Worm (Caenorhabditis elegans) whole organism, late embryonic: ENCODE data around the gene str-102.

ENCODE experiments used
- C38D4.7 ChIP-seq: fragments of 200-800 bp; sonication (Bioruptor generic); optimal IDR thresholded peaks from 2 replicates; lab custom pipeline; 2018; ENCODE audit warnings: mild to moderate bottlenecking, missing genetic modification characterization, moderate library complexity, missing compliant biosample characterization
- ama-1 ChIP-seq: fragments of 150-350 bp; optimal IDR thresholded peaks from 2 replicates; lab custom pipeline; 2014
- ceh-19 ChIP-seq: fragments of 200-800 bp; sonication (Bioruptor generic); optimal IDR thresholded peaks from 2 replicates; lab custom pipeline; 2018; ENCODE audit warnings: mild to moderate bottlenecking, missing genetic modification characterization, missing compliant biosample characterization
- ceh-31 ChIP-seq: sonication (generic microtip); optimal IDR thresholded peaks from 2 replicates; lab custom pipeline; 2016; ENCODE audit warnings: missing genetic modification characterization, missing compliant biosample characterization
- ceh-9 ChIP-seq: sonication (generic microtip); optimal IDR thresholded peaks from 2 replicates; lab custom pipeline; 2016; ENCODE audit warnings: mild to moderate bottlenecking, missing genetic modification characterization, inconsistent platforms, missing compliant biosample characterization
- elt-4 ChIP-seq: sonication (generic microtip); optimal IDR thresholded peaks from 2 replicates; lab custom pipeline; 2016; ENCODE audit warnings: missing genetic modification characterization, missing compliant biosample characterization
- ets-4 ChIP-seq: sonication (generic microtip); optimal IDR thresholded peaks from 2 replicates; lab custom pipeline; 2016; ENCODE audit warnings: missing genetic modification characterization, missing compliant biosample characterization
- nfya-1 ChIP-seq: sonication (generic microtip); optimal IDR thresholded peaks from 2 replicates; lab custom pipeline; 2017; ENCODE audit warnings: missing genetic modification characterization, mild to moderate bottlenecking, missing compliant biosample characterization, antibody characterized with exemption, moderate library complexity
- odd-2 ChIP-seq: sonication (generic microtip); optimal IDR thresholded peaks from 2 replicates; lab custom pipeline; 2017; ENCODE audit warnings: antibody characterized with exemption, mild to moderate bottlenecking, missing genetic modification characterization, missing compliant biosample characterization
- rnt-1 ChIP-seq: sonication (generic microtip); optimal IDR thresholded peaks from 2 replicates; lab custom pipeline; 2016; ENCODE audit warnings: missing genetic modification characterization, missing compliant biosample characterization
- unc-86 ChIP-seq: sonication (generic microtip); optimal IDR thresholded peaks from 2 replicates; lab custom pipeline; 2016; ENCODE audit warnings: missing genetic modification characterization, missing compliant biosample characterization
- zip-5 ChIP-seq: sonication (generic microtip); optimal IDR thresholded peaks from 2 replicates; lab custom pipeline; 2016; ENCODE audit warnings: missing genetic modification characterization, missing compliant biosample characterization

DNA sequence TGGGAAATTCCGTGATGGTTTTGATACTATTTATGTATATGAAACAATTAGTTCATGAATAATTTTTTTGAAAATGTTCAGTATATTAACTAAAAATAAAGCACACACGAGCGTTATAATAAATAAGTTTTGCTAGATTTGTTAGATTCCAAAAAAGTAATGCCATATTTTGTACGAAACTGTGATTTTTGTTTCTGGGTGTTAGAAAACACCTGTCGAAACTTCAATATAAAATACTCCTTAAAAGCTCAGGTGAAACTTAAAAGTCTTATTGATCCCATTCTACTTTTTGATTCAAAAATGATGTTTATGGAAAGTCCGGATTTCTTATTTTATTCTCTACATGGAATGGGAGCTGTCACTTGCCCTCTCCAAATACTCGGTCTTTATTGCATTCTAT, 31.1 kb downstream of the str-102 start, which contains the start of gene srh-265:
- TF ChIP-seq ceh-9 (tag; lab: Kevin White, UChicago) (no peak), zip-5 (tag; lab: Kevin White, UChicago) (no peak), unc-86 (no peak), ceh-19 (no peak), rnt-1 (tag; lab: Kevin White, UChicago) (no peak), C38D4.7 (GFP tag; lab: Kevin White, UChicago) (no peak), ceh-31 (tag; lab: Kevin White, UChicago) (no peak), ets-4 (tag; lab: Kevin White, UChicago) (no peak), elt-4 (no peak), nfya-1 (tag; lab: Kevin White, UChicago) (no peak), ama-1 (lab: Kevin White, UChicago) (no peak), odd-2 (tag; lab: Kevin White, UChicago) (no peak)
